Worm (Caenorhabditis elegans) whole organism, L1 larva: ENCODE measurements around the gene col-42.

Source experiments
- C16A3.4 ChIP-seq: fragments of 150-350 bp; optimal IDR thresholded peaks from 2 replicates; lab custom pipeline; 2014; ENCODE audit warnings: missing biosample characterization, missing genetic modification characterization
- C34B4.2 ChIP-seq: sonication (generic microtip); optimal IDR thresholded peaks from 2 replicates; lab custom pipeline; 2017; ENCODE audit warnings: mild to moderate bottlenecking, missing genetic modification characterization, missing compliant biosample characterization
- F16B12.6 ChIP-seq: fragments of 150-350 bp; optimal IDR thresholded peaks from 2 replicates; lab custom pipeline; 2014; ENCODE audit warnings: missing biosample characterization, missing genetic modification characterization
- Y116A8C.19 ChIP-seq: sonication (generic microtip); optimal IDR thresholded peaks from 2 replicates; lab custom pipeline; 2016; ENCODE audit warnings: missing compliant biosample characterization, missing genetic modification characterization, borderline replicate concordance
- aha-1 ChIP-seq: fragments of 150-350 bp; optimal IDR thresholded peaks from 2 replicates; lab custom pipeline; 2014; ENCODE audit warnings: missing biosample characterization, missing genetic modification characterization
- alr-1 ChIP-seq: fragments of 200-800 bp; sonication (Bioruptor generic); optimal IDR thresholded peaks from 2 replicates; lab custom pipeline; 2018; ENCODE audit warnings: borderline replicate concordance, mild to moderate bottlenecking, missing genetic modification characterization, missing compliant biosample characterization
- ama-1 ChIP-seq: fragments of 150-350 bp; optimal IDR thresholded peaks from 2 replicates; lab custom pipeline; 2014
- ceh-82 ChIP-seq, 3 experiments: fragments of 150-350 bp in 1 of 3; sonication (generic microtip) in 2 of 3; optimal IDR thresholded peaks; 2 replicates each; lab custom pipeline; 2014 to 2017; ENCODE audit warnings: missing biosample characterization in 3 of 3, missing genetic modification characterization in 3 of 3
- ceh-90 ChIP-seq: sonication (generic microtip); optimal IDR thresholded peaks from 2 replicates; lab custom pipeline; 2016; ENCODE audit warnings: missing genetic modification characterization, missing compliant biosample characterization
- ces-1 ChIP-seq: fragments of 150-350 bp; optimal IDR thresholded peaks from 2 replicates; lab custom pipeline; 2014; ENCODE audit warnings: missing biosample characterization, missing genetic modification reagents, missing genetic modification characterization
- dsc-1 ChIP-seq: sonication (generic microtip); optimal IDR thresholded peaks from 2 replicates; lab custom pipeline; 2016; ENCODE audit warnings: mild to moderate bottlenecking, missing genetic modification characterization, missing compliant biosample characterization
- efl-1 ChIP-seq, 4 experiments: fragments of 150-350 bp; optimal IDR thresholded peaks in 3 of 4; peaks in 1 of 4; 1 replicate in 1 of 4; 2 replicates in 3 of 4; lab custom pipeline; 2014; ENCODE audit warnings: missing biosample characterization in 2 of 4, missing genetic modification characterization in 2 of 4, missing genetic modification reagents in 2 of 4
- egl-13 ChIP-seq: sonication (generic microtip); optimal IDR thresholded peaks from 2 replicates; lab custom pipeline; 2016; ENCODE audit warnings: missing genotype, missing genetic modification reagents, missing genetic modification characterization, missing compliant biosample characterization
- egl-27 ChIP-seq, 2 experiments: fragments of 150-350 bp in 1 of 2; sonication (generic microtip); optimal IDR thresholded peaks; 3 replicates each; lab custom pipeline; 2017 to 2018; ENCODE audit warnings: missing biosample characterization in 2 of 2, missing genetic modification characterization in 2 of 2, missing genetic modification reagents in 2 of 2
- elt-2 ChIP-seq: sonication (generic microtip); optimal IDR thresholded peaks from 2 replicates; lab custom pipeline; 2016; ENCODE audit warnings: missing genetic modification characterization, mild to moderate bottlenecking, inconsistent platforms, missing compliant biosample characterization, missing genetic modification reagents
- elt-3 ChIP-seq, 6 experiments: fragments of 150-350 bp in 1 of 6; sonication (generic microtip); optimal IDR thresholded peaks; 2 replicates each; lab custom pipeline; 2017 to 2018; ENCODE audit warnings: missing biosample characterization in 6 of 6, missing genetic modification characterization in 6 of 6, inconsistent platforms in 1 of 6
- ets-5 ChIP-seq: fragments of 200-800 bp; sonication (Bioruptor generic); IDR thresholded peaks from 2 replicates; pipeline ENCODE4 v1.3.6; 2022; ENCODE audit warnings: missing genetic modification characterization, missing compliant biosample characterization
- fkh-10 ChIP-seq: sonication (generic microtip); optimal IDR thresholded peaks from 2 replicates; lab custom pipeline; 2017; ENCODE audit warnings: missing biosample characterization, missing genetic modification reagents, missing genetic modification characterization
- fkh-4 ChIP-seq: sonication (generic microtip); optimal IDR thresholded peaks from 2 replicates; lab custom pipeline; 2016; ENCODE audit warnings: missing compliant biosample characterization, missing genetic modification characterization, borderline replicate concordance
- fkh-8 ChIP-seq: sonication (generic microtip); optimal IDR thresholded peaks from 2 replicates; lab custom pipeline; 2016; ENCODE audit warnings: mild to moderate bottlenecking, missing genetic modification characterization, missing compliant biosample characterization
- fos-1 ChIP-seq: fragments of 150-350 bp; optimal IDR thresholded peaks from 2 replicates; lab custom pipeline; 2014; ENCODE audit warnings: missing biosample characterization, missing genetic modification characterization
- hlh-17 ChIP-seq: fragments of 200-800 bp; sonication (Bioruptor generic); optimal IDR thresholded peaks from 2 replicates; lab custom pipeline; 2018; ENCODE audit warnings: missing genetic modification characterization, mild to moderate bottlenecking, missing compliant biosample characterization, moderate library complexity, borderline replicate concordance
- lin-13 ChIP-seq: fragments of 150-350 bp; optimal IDR thresholded peaks from 2 replicates; lab custom pipeline; 2014; ENCODE audit warnings: missing biosample characterization, missing genetic modification reagents, missing genetic modification characterization
- lin-14 ChIP-seq: fragments of 200-800 bp; sonication (Bioruptor generic); optimal IDR thresholded peaks from 2 replicates; lab custom pipeline; 2018; ENCODE audit warnings: mild to moderate bottlenecking, missing genetic modification characterization, moderate library complexity, missing compliant biosample characterization
- lsy-2 ChIP-seq, 2 experiments: fragments of 150-350 bp; optimal IDR thresholded peaks; 2 replicates each; lab custom pipeline; 2014; ENCODE audit warnings: missing biosample characterization in 2 of 2, missing genetic modification characterization in 2 of 2
- mab-9 ChIP-seq: fragments of 200-800 bp; sonication (Bioruptor generic); IDR thresholded peaks from 2 replicates; pipeline ENCODE4 v1.3.6; 2022; ENCODE audit warnings: missing genetic modification reagents, missing genetic modification characterization, missing compliant biosample characterization
- mef-2 ChIP-seq: fragments of 150-350 bp; optimal IDR thresholded peaks from 2 replicates; lab custom pipeline; 2014; ENCODE audit warnings: missing biosample characterization, missing genetic modification characterization
- nhr-19 ChIP-seq: fragments of 200-800 bp; sonication (Bioruptor generic); conservative IDR thresholded peaks from 2 replicates; pipeline ENCODE4 v1.3.6; 2022; ENCODE audit warnings: missing genetic modification characterization, missing compliant biosample characterization
- nhr-20 ChIP-seq: sonication (generic microtip); optimal IDR thresholded peaks from 2 replicates; lab custom pipeline; 2016; ENCODE audit warnings: mild to moderate bottlenecking, missing genetic modification characterization, missing compliant biosample characterization
- nhr-28 ChIP-seq: fragments of 150-350 bp; optimal IDR thresholded peaks from 2 replicates; lab custom pipeline; 2014; ENCODE audit warnings: missing biosample characterization, missing genetic modification characterization
- nhr-71 ChIP-seq: sonication (generic microtip); optimal IDR thresholded peaks from 2 replicates; lab custom pipeline; 2016; ENCODE audit warnings: mild to moderate bottlenecking, missing genetic modification characterization, moderate library complexity, missing compliant biosample characterization
- nhr-77 ChIP-seq: fragments of 150-350 bp; optimal IDR thresholded peaks from 2 replicates; lab custom pipeline; 2014; ENCODE audit warnings: missing biosample characterization, missing genetic modification characterization
- nhr-84 ChIP-seq: sonication (generic microtip); optimal IDR thresholded peaks from 2 replicates; lab custom pipeline; 2017; ENCODE audit warnings: missing biosample characterization, missing genetic modification characterization
- pag-3 ChIP-seq: sonication (generic microtip); optimal IDR thresholded peaks from 2 replicates; lab custom pipeline; 2017; ENCODE audit warnings: missing genetic modification characterization, mild to moderate bottlenecking, missing compliant biosample characterization, antibody characterized with exemption, borderline replicate concordance; ENCODE audit not compliant: insufficient read depth
- pax-3 ChIP-seq: fragments of 200-800 bp; sonication (Bioruptor generic); optimal IDR thresholded peaks from 2 replicates; lab custom pipeline; 2018; ENCODE audit warnings: mild to moderate bottlenecking, missing genetic modification characterization, moderate library complexity, missing compliant biosample characterization
- rnt-1 ChIP-seq: sonication (generic microtip); optimal IDR thresholded peaks from 2 replicates; lab custom pipeline; 2016; ENCODE audit warnings: mild to moderate bottlenecking, missing genetic modification characterization, moderate library complexity, missing compliant biosample characterization
- sptf-1 ChIP-seq: fragments of 150-350 bp; optimal IDR thresholded peaks from 2 replicates; lab custom pipeline; 2014; ENCODE audit warnings: missing biosample characterization, missing genetic modification characterization
- sup-37 ChIP-seq: fragments of 200-800 bp; sonication (Bioruptor generic); optimal IDR thresholded peaks from 2 replicates; lab custom pipeline; 2018; ENCODE audit warnings: mild to moderate bottlenecking, missing genetic modification characterization, missing compliant biosample characterization
- swsn-7 ChIP-seq: sonication (generic microtip); optimal IDR thresholded peaks from 2 replicates; lab custom pipeline; 2016; ENCODE audit warnings: missing genetic modification characterization, missing compliant biosample characterization
- tbx-2 ChIP-seq: sonication (generic microtip); optimal IDR thresholded peaks from 2 replicates; lab custom pipeline; 2016; ENCODE audit warnings: missing genetic modification characterization, missing compliant biosample characterization
- unc-130 ChIP-seq: fragments of 150-350 bp; optimal IDR thresholded peaks from 2 replicates; lab custom pipeline; 2017; ENCODE audit warnings: missing biosample characterization, missing genetic modification characterization, inconsistent platforms
- unc-62 ChIP-seq: fragments of 150-350 bp; optimal IDR thresholded peaks from 2 replicates; lab custom pipeline; 2014; ENCODE audit warnings: missing biosample characterization, missing genetic modification reagents, missing genetic modification characterization
- unc-86 ChIP-seq: sonication (generic microtip); optimal IDR thresholded peaks from 2 replicates; lab custom pipeline; 2016; ENCODE audit warnings: missing genetic modification characterization, missing compliant biosample characterization
- xbp-1 ChIP-seq: sonication (generic microtip); optimal IDR thresholded peaks from 2 replicates; lab custom pipeline; 2016; ENCODE audit warnings: missing genetic modification characterization, missing compliant biosample characterization
- zip-4 ChIP-seq: fragments of 200-800 bp; sonication (Bioruptor generic); optimal IDR thresholded peaks from 2 replicates; lab custom pipeline; 2018; ENCODE audit warnings: mild to moderate bottlenecking, missing genetic modification characterization, moderate library complexity, missing compliant biosample characterization
- ztf-11 ChIP-seq, 2 experiments: sonication (generic microtip); optimal IDR thresholded peaks; 2 replicates each; lab custom pipeline; 2016 to 2017; ENCODE audit warnings: missing genetic modification characterization in 2 of 2, missing biosample characterization in 1 of 2, missing compliant biosample characterization in 1 of 2

The col-42 gene

DNA sequence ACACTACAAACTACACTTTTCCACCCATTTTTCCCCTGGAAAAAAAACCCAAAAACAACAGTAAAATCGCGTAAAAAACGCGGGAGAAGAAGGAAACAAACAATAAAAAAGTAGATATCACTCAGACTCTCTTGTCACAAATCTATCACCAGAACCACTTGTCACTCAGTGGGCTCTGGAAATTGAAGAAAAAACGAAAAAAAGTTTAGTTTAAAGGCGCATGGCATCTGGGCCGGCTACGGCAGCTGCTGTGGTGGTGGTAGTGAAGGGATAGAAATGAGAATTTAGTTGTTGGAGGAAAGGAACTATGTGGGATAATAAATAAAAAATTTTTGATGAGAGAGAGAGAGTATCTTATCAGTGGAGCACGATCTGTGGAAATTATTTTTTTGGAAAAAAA lies 10.8 kb upstream of the col-42 start:
- TF ChIP-seq nhr-77 (no peak), unc-130 (tag; lab: Kevin White, UChicago) (peak; percentile 8), alr-1 (tag; lab: Kevin White, UChicago) (no peak), nhr-20 (tag; lab: Kevin White, UChicago) (no peak), unc-86 (tag; lab: Kevin White, UChicago) (no peak), efl-1 (optimal IDR thresholded peaks at IDR 0.05; lab: Kevin White, UChicago) (no peak), efl-1 (GFP tag; optimal IDR thresholded peaks at IDR 0.05 in 1 of 2; lab: Kevin White, UChicago) (peak in 1 of 2 experiments; percentile 69), fkh-8 (no peak), Y116A8C.19 (tag; lab: Kevin White, UChicago) (no peak), fos-1 (tag; lab: Kevin White, UChicago) (no peak), egl-27 (tag; optimal IDR thresholded peaks at IDR 0.05; lab: Kevin White, UChicago) (no peak), xbp-1 (tag; lab: Kevin White, UChicago) (no peak), lin-14 (GFP tag; lab: Kevin White, UChicago) (peak; percentile 47), mab-9 (GFP tag; lab: Robert Waterston, UW) (no peak), ceh-90 (tag; lab: Kevin White, UChicago) (no peak), fkh-10 (GFP tag; lab: Kevin White, UChicago) (no peak), nhr-28 (tag; lab: Kevin White, UChicago) (no peak), ces-1 (GFP tag; lab: Kevin White, UChicago) (no peak), C16A3.4 (no peak), C34B4.2 (tag; lab: Kevin White, UChicago) (no peak), aha-1 (tag; lab: Kevin White, UChicago) (no peak), rnt-1 (tag; lab: Kevin White, UChicago) (peak; percentile 43), mef-2 (tag; lab: Kevin White, UChicago) (no peak), ama-1 (lab: Kevin White, UChicago) (no peak), sptf-1 (tag; lab: Kevin White, UChicago) (no peak), fkh-4 (tag; lab: Kevin White, UChicago) (no peak), tbx-2 (tag; lab: Kevin White, UChicago) (no peak), pag-3 (peak; percentile 84), sup-37 (GFP tag; lab: Kevin White, UChicago) (no peak), zip-4 (no peak), lsy-2 (tag; optimal IDR thresholded peaks at IDR 0.05; lab: Kevin White, UChicago) (peak in 1 of 2 experiments; percentile 13), egl-13 (tag; lab: Kevin White, UChicago) (no peak), elt-3 (tag; optimal IDR thresholded peaks at IDR 0.05; lab: Kevin White, UChicago) (no peak), elt-2 (tag; lab: Kevin White, UChicago) (no peak)

DNA sequence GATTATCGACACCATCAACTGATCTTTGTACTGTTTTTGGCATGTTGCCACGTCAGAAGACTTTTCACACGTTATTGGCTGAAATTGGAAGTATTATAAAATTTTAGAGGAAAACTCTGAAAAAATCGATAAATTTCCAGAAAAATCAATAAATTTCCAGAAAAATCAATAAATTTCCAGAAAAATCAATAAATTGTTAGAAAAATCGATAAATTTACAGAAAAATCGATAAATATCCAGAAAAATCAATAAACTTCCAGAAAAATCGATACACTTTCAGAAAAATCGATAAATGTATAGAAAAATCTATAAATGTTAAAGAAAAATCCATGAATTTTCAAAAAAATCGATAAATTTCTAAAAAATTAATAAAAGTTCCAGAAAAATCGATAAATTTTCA lies 9.4 kb upstream of the col-42 start:
- TF ChIP-seq nhr-84 (tag; lab: Kevin White, UChicago), result no peak
- TF ChIP-seq lin-14 (GFP tag; lab: Kevin White, UChicago), result no peak
- TF ChIP-seq nhr-19, result no peak
- no peak for TF ChIP-seq sup-37 (GFP tag; lab: Kevin White, UChicago)
- no peak for TF ChIP-seq swsn-7 (tag; lab: Kevin White, UChicago)
- no peak for TF ChIP-seq alr-1 (tag; lab: Kevin White, UChicago)
- TF ChIP-seq aha-1 (tag; lab: Kevin White, UChicago), result no peak
- TF ChIP-seq ets-5 (GFP tag; lab: Robert Waterston, UW), result no peak

DNA sequence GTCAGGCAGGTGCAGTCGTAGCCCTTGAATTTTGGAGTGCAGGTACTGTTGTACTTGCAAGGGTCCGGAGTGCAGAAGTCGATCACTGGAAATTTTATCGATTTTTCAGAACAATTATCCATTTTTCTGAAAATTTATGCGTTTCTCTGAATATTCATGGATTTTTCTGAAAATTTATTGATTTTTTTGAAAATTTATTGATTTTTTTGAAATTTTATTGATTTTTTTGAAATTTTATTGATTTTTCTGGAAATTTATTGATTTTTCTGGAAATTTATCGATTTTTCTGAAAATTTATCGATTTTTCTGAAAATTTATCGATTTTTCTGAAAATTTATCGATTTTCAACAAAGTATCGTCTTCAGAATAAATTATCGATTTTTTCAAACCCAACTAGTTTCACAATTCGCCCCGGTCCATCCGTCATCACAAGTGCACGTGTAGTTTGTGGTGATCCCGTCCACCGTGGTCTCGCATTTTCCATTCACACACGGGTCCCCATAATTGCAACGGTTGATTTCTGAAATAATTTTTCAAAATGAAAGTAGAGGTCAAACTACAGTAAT lies 6.2 kb upstream of the col-42 start:
- TF ChIP-seq fkh-8, result no peak
- TF ChIP-seq swsn-7 (tag; lab: Kevin White, UChicago), result no peak
- TF ChIP-seq unc-62 (GFP tag; lab: Kevin White, UChicago), result no peak
- TF ChIP-seq dsc-1 (tag; lab: Kevin White, UChicago), result no peak
- TF ChIP-seq ets-5 (GFP tag; lab: Robert Waterston, UW), result no peak
- no peak for TF ChIP-seq fkh-10 (GFP tag; lab: Kevin White, UChicago)
- TF ChIP-seq zip-4, result no peak
- no peak for TF ChIP-seq ztf-11 (tag; optimal IDR thresholded peaks at IDR 0.05; lab: Kevin White, UChicago)
- TF ChIP-seq nhr-71 (tag; lab: Kevin White, UChicago), result no peak
- TF ChIP-seq lsy-2 (tag; optimal IDR thresholded peaks at IDR 0.05; lab: Kevin White, UChicago), result no peak
- TF ChIP-seq ceh-82 (tag; optimal IDR thresholded peaks at IDR 0.05; lab: Kevin White, UChicago), result no peak
- no peak for TF ChIP-seq F16B12.6 (tag; lab: Kevin White, UChicago)
- TF ChIP-seq C16A3.4, result no peak
- no peak for TF ChIP-seq nhr-28 (tag; lab: Kevin White, UChicago)
- TF ChIP-seq ceh-90 (tag; lab: Kevin White, UChicago), result no peak
- no peak for TF ChIP-seq lin-13 (GFP tag; lab: Kevin White, UChicago)
- TF ChIP-seq hlh-17 (GFP tag; lab: Kevin White, UChicago), result no peak
- no peak for TF ChIP-seq efl-1 (optimal IDR thresholded peaks at IDR 0.05; lab: Kevin White, UChicago)
- no peak for TF ChIP-seq efl-1 (GFP tag; optimal IDR thresholded peaks at IDR 0.05 in 1 of 2; lab: Kevin White, UChicago)
- no peak for TF ChIP-seq aha-1 (tag; lab: Kevin White, UChicago)
- TF ChIP-seq pax-3, result no peak
